Fruit fly (Drosophila melanogaster) whole organism, adult: Measurements from ENCODE around the gene CG10341.

Experiments
- CG7045 ChIP-seq: fragments of 200-800 bp; sonication (Bioruptor generic); optimal IDR thresholded peaks from 2 replicates; lab custom pipeline; 2017; ENCODE audit warnings: missing biosample characterization, mild to moderate bottlenecking, missing genetic modification characterization
- Mnt ChIP-seq: fragments of 200-800 bp; sonication (Bioruptor generic); optimal IDR thresholded peaks from 2 replicates; lab custom pipeline; 2016; ENCODE audit warnings: missing biosample characterization, mild to moderate bottlenecking, missing genetic modification characterization
- toe ChIP-seq: fragments of 200-800 bp; sonication (Bioruptor generic); optimal IDR thresholded peaks from 2 replicates; lab custom pipeline; 2016; ENCODE audit warnings: missing biosample characterization, missing genetic modification characterization

dm6 chr2L:18652663-18653327, 45.7 kb upstream of the CG10341 start, which contains the start of gene Cyp310a1:
- TF ChIP-seq Mnt (GFP tag; lab: Kevin White, UChicago) (no peak), CG7045 (GFP tag; lab: Kevin White, UChicago) (no peak), toe (GFP tag; lab: Kevin White, UChicago) (no peak)
